Worm (Caenorhabditis elegans) whole organism, late embryonic: Measurements from ENCODE around the gene syd-1.

Experiments used
- C08G9.2 ChIP-seq: sonication (generic microtip); optimal IDR thresholded peaks from 2 replicates; lab custom pipeline; 2016; ENCODE audit warnings: mild to moderate bottlenecking, missing genetic modification characterization, moderate library complexity, missing compliant biosample characterization
- K09A11.1 ChIP-seq: sonication (generic microtip); optimal IDR thresholded peaks from 2 replicates; lab custom pipeline; 2017; ENCODE audit warnings: antibody characterized with exemption, mild to moderate bottlenecking, missing genetic modification characterization, missing compliant biosample characterization; ENCODE audit not compliant: insufficient read depth
- ama-1 ChIP-seq: fragments of 150-350 bp; optimal IDR thresholded peaks from 2 replicates; lab custom pipeline; 2014
- ceh-30 ChIP-seq: fragments of 150-350 bp; optimal IDR thresholded peaks from 2 replicates; lab custom pipeline; 2014; ENCODE audit warnings: missing biosample characterization, missing genetic modification characterization
- ceh-31 ChIP-seq: sonication (generic microtip); optimal IDR thresholded peaks from 2 replicates; lab custom pipeline; 2016; ENCODE audit warnings: missing genetic modification characterization, missing compliant biosample characterization
- elt-2 ChIP-seq: sonication (generic microtip); optimal IDR thresholded peaks from 2 replicates; lab custom pipeline; 2016; ENCODE audit warnings: missing genetic modification reagents, missing genetic modification characterization, missing compliant biosample characterization
- gmeb-2 ChIP-seq: sonication (generic microtip); optimal IDR thresholded peaks from 2 replicates; lab custom pipeline; 2016; ENCODE audit warnings: missing genetic modification characterization, inconsistent platforms, missing compliant biosample characterization
- lin-11 ChIP-seq: fragments of 200-800 bp; sonication (Bioruptor generic); optimal IDR thresholded peaks from 2 replicates; lab custom pipeline; 2018; ENCODE audit warnings: mild to moderate bottlenecking, missing genetic modification characterization, missing compliant biosample characterization
- nhr-11 ChIP-seq: fragments of 150-350 bp; optimal IDR thresholded peaks from 2 replicates; lab custom pipeline; 2014; ENCODE audit warnings: missing biosample characterization, missing genetic modification characterization
- pqm-1 ChIP-seq: sonication (generic microtip); optimal IDR thresholded peaks from 2 replicates; lab custom pipeline; 2016; ENCODE audit warnings: missing genetic modification characterization, missing compliant biosample characterization
- pros-1 ChIP-seq: fragments of 150-350 bp; optimal IDR thresholded peaks from 2 replicates; lab custom pipeline; 2014; ENCODE audit warnings: missing biosample characterization, missing genetic modification reagents, missing genetic modification characterization
- tbx-2 ChIP-seq: sonication (generic microtip); optimal IDR thresholded peaks from 2 replicates; lab custom pipeline; 2016; ENCODE audit warnings: missing genetic modification characterization, missing compliant biosample characterization
- unc-3 ChIP-seq, 2 experiments: fragments of 200-800 bp in 1 of 2; sonication (Bioruptor generic) in 1 of 2; sonication (generic microtip) in 1 of 2; conservative IDR thresholded peaks in 1 of 2; optimal IDR thresholded peaks in 1 of 2; 2 replicates each; pipeline versions ENCODE4 v1.3.6 to Lab custom; 2016 to 2022; ENCODE audit warnings: missing compliant biosample characterization in 2 of 2, missing genetic modification characterization in 2 of 2, missing genetic modification reagents in 1 of 2
- unc-55 ChIP-seq: sonication (generic microtip); optimal IDR thresholded peaks from 2 replicates; lab custom pipeline; 2017; ENCODE audit warnings: missing biosample characterization, missing genetic modification reagents, missing genetic modification characterization

ce11 chrII:7557981-7558380, 36.7 kb downstream of the syd-1 start:
- no peak for TF ChIP-seq ceh-31 (tag; lab: Kevin White, UChicago)
- no peak for TF ChIP-seq pqm-1 (tag; lab: Kevin White, UChicago)
- TF ChIP-seq nhr-11 (tag; lab: Kevin White, UChicago), result no peak
- TF ChIP-seq lin-11 (tag; lab: Kevin White, UChicago), result no peak
- TF ChIP-seq pros-1 (tag; lab: Kevin White, UChicago), result no peak
- no peak for TF ChIP-seq unc-55 (GFP tag; lab: Kevin White, UChicago)
- TF ChIP-seq ama-1 (lab: Kevin White, UChicago), result no peak
- no peak for TF ChIP-seq C08G9.2 (tag; lab: Kevin White, UChicago)
- TF ChIP-seq gmeb-2, result no peak
- TF ChIP-seq K09A11.1 (tag; lab: Kevin White, UChicago), result no peak
- no peak for TF ChIP-seq ceh-30 (tag; lab: Kevin White, UChicago)
- TF ChIP-seq tbx-2 (tag; lab: Kevin White, UChicago), result no peak
- TF ChIP-seq elt-2 (tag; lab: Kevin White, UChicago), result no peak
- TF ChIP-seq unc-3 (GFP tag; conservative IDR thresholded peaks at IDR 0.05; lab: Robert Waterston, UW), result no peak
- no peak for TF ChIP-seq unc-3 (tag; optimal IDR thresholded peaks at IDR 0.05; lab: Kevin White, UChicago)
